Worm (Caenorhabditis elegans) whole organism, young adult: Measurements from ENCODE around the gene bgnt-1.3.

ENCODE experiments used
- B0019.2 ChIP-seq: fragments of 200-800 bp; sonication (Bioruptor generic); conservative IDR thresholded peaks from 2 replicates; pipeline ENCODE4 v1.3.6; 2022; ENCODE audit warnings: missing genetic modification reagents, missing genetic modification characterization, missing compliant biosample characterization
- B0261.1 ChIP-seq: sonication (generic microtip); optimal IDR thresholded peaks from 2 replicates; lab custom pipeline; 2016; ENCODE audit warnings: mild to moderate bottlenecking, missing genetic modification characterization, moderate library complexity, missing compliant biosample characterization
- B0336.3 ChIP-seq: fragments of 200-800 bp; sonication (Bioruptor generic); IDR thresholded peaks from 2 replicates; pipeline ENCODE4 v1.3.6; 2022; ENCODE audit warnings: missing genetic modification characterization, missing compliant biosample characterization
- C06A6.2 ChIP-seq: fragments of 200-800 bp; sonication (Bioruptor generic); conservative IDR thresholded peaks from 2 replicates; pipeline ENCODE4 v1.3.6; 2022; ENCODE audit warnings: missing genetic modification characterization, missing compliant biosample characterization
- F22D6.2 ChIP-seq: sonication (generic microtip); optimal IDR thresholded peaks from 2 replicates; lab custom pipeline; 2016; ENCODE audit warnings: mild to moderate bottlenecking, missing genetic modification characterization, missing compliant biosample characterization
- F39B2.1 ChIP-seq: fragments of 200-800 bp; sonication (Bioruptor generic); IDR thresholded peaks from 2 replicates; pipeline ENCODE4 v1.3.6; 2022; ENCODE audit warnings: missing genetic modification reagents, missing genetic modification characterization, missing compliant biosample characterization
- F49E8.2 ChIP-seq: sonication (generic microtip); optimal IDR thresholded peaks from 3 replicates; lab custom pipeline; 2017; ENCODE audit warnings: missing genetic modification characterization, mild to moderate bottlenecking, missing compliant biosample characterization, antibody characterized with exemption, moderate library complexity; ENCODE audit not compliant: insufficient read depth
- F55B11.4 ChIP-seq: sonication (generic microtip); optimal IDR thresholded peaks from 2 replicates; lab custom pipeline; 2016; ENCODE audit warnings: missing compliant biosample characterization, missing genetic modification characterization, borderline replicate concordance; ENCODE audit not compliant: insufficient read depth
- K11D2.4 ChIP-seq: fragments of 200-800 bp; sonication (Bioruptor generic); IDR thresholded peaks from 2 replicates; pipeline ENCODE4 v1.3.6; 2022; ENCODE audit warnings: missing genetic modification reagents, missing genetic modification characterization, missing compliant biosample characterization
- K12H6.12 ChIP-seq: fragments of 200-800 bp; sonication (Bioruptor generic); optimal IDR thresholded peaks from 2 replicates; lab custom pipeline; 2018; ENCODE audit warnings: mild to moderate bottlenecking, missing genetic modification characterization, missing compliant biosample characterization
- T26A5.8 ChIP-seq: sonication (generic microtip); optimal IDR thresholded peaks from 2 replicates; lab custom pipeline; 2016; ENCODE audit warnings: missing genetic modification characterization, missing compliant biosample characterization
- Y53G8AR.9 ChIP-seq: fragments of 200-800 bp; sonication (Bioruptor generic); conservative IDR thresholded peaks from 2 replicates; pipeline ENCODE4 v1.3.6; 2022; ENCODE audit warnings: missing genetic modification reagents, missing genetic modification characterization, missing compliant biosample characterization
- Y56A3A.18 ChIP-seq: fragments of 200-800 bp; sonication (Bioruptor generic); IDR thresholded peaks from 2 replicates; pipeline ENCODE4 v1.3.6; 2022; ENCODE audit warnings: missing genetic modification reagents, missing genetic modification characterization, missing compliant biosample characterization
- Y95B8A.8 ChIP-seq: fragments of 200-800 bp; sonication (Bioruptor generic); IDR thresholded peaks from 2 replicates; pipeline ENCODE4 v1.3.6; 2022; ENCODE audit warnings: missing genetic modification reagents, missing genetic modification characterization, missing compliant biosample characterization
- ama-1 ChIP-seq, 3 experiments: fragments of 150-350 bp in 1 of 3; sonication (generic microtip) in 2 of 3; optimal IDR thresholded peaks; 2 replicates each; lab custom pipeline; 2014 to 2018; ENCODE audit warnings: missing biosample characterization in 2 of 3, missing genetic modification characterization in 2 of 3, missing genetic modification reagents in 2 of 3
- aptf-2 ChIP-seq: fragments of 200-800 bp; sonication (Bioruptor generic); conservative IDR thresholded peaks from 2 replicates; pipeline ENCODE4 v1.3.6; 2022; ENCODE audit warnings: missing genetic modification reagents, missing genetic modification characterization, missing compliant biosample characterization
- athp-1 ChIP-seq: sonication (generic microtip); optimal IDR thresholded peaks from 2 replicates; lab custom pipeline; 2017; ENCODE audit warnings: mild to moderate bottlenecking, missing genetic modification characterization, missing compliant biosample characterization
- cebp-2 ChIP-seq: fragments of 200-800 bp; sonication (Bioruptor generic); IDR thresholded peaks from 2 replicates; pipeline ENCODE4 v1.3.6; 2022; ENCODE audit warnings: missing genetic modification characterization, missing compliant biosample characterization
- ceh-27 ChIP-seq: fragments of 200-800 bp; sonication (Bioruptor generic); optimal IDR thresholded peaks from 2 replicates; lab custom pipeline; 2018; ENCODE audit warnings: mild to moderate bottlenecking, missing genetic modification characterization, moderate library complexity, missing compliant biosample characterization
- ceh-91 ChIP-seq: fragments of 200-800 bp; sonication (Bioruptor generic); IDR thresholded peaks from 2 replicates; pipeline ENCODE4 v1.3.6; 2022; ENCODE audit warnings: missing genetic modification reagents, missing genetic modification characterization, missing compliant biosample characterization
- dpff-1 ChIP-seq: sonication (generic microtip); optimal IDR thresholded peaks from 2 replicates; lab custom pipeline; 2017; ENCODE audit warnings: mild to moderate bottlenecking, missing genetic modification characterization, missing compliant biosample characterization
- efl-1 ChIP-seq: fragments of 150-350 bp; optimal IDR thresholded peaks from 2 replicates; lab custom pipeline; 2014; ENCODE audit warnings: missing biosample characterization, missing genetic modification reagents, missing genetic modification characterization
- egrh-3 ChIP-seq: fragments of 200-800 bp; sonication (Bioruptor generic); IDR thresholded peaks from 2 replicates; pipeline ENCODE4 v1.3.6; 2022; ENCODE audit warnings: missing genetic modification reagents, missing genetic modification characterization, missing compliant biosample characterization
- ets-4 ChIP-seq: fragments of 200-800 bp; sonication (Bioruptor generic); optimal IDR thresholded peaks from 2 replicates; lab custom pipeline; 2018; ENCODE audit warnings: mild to moderate bottlenecking, missing genetic modification characterization, missing compliant biosample characterization
- him-1 ChIP-seq: sonication (generic microtip); optimal IDR thresholded peaks from 2 replicates; lab custom pipeline; 2016; ENCODE audit warnings: missing genotype, missing genetic modification reagents, missing genetic modification characterization, missing compliant biosample characterization
- hrde-1 ChIP-seq: sonication (generic microtip); optimal IDR thresholded peaks from 2 replicates; lab custom pipeline; 2016; ENCODE audit warnings: missing genetic modification characterization, mild to moderate bottlenecking, missing compliant biosample characterization, moderate library complexity, missing genotype, missing genetic modification reagents, borderline replicate concordance
- hsf-1 ChIP-seq: fragments of 200-800 bp; sonication (Bioruptor generic); IDR thresholded peaks from 2 replicates; pipeline ENCODE4 v1.3.6; 2022; ENCODE audit warnings: missing genetic modification reagents, missing genetic modification characterization, missing compliant biosample characterization
- let-526 ChIP-seq: fragments of 200-800 bp; sonication (Bioruptor generic); IDR thresholded peaks from 2 replicates; pipeline ENCODE4 v1.3.6; 2022; ENCODE audit warnings: missing genetic modification reagents, missing genetic modification characterization, missing compliant biosample characterization
- lin-54 ChIP-seq: fragments of 200-800 bp; sonication (Bioruptor generic); optimal IDR thresholded peaks from 2 replicates; lab custom pipeline; 2018; ENCODE audit warnings: mild to moderate bottlenecking, missing genetic modification characterization, missing compliant biosample characterization
- madf-10 ChIP-seq: sonication (generic microtip); optimal IDR thresholded peaks from 2 replicates; lab custom pipeline; 2016; ENCODE audit warnings: mild to moderate bottlenecking, missing genetic modification characterization, missing compliant biosample characterization
- madf-3 ChIP-seq: fragments of 200-800 bp; sonication (Bioruptor generic); IDR thresholded peaks from 2 replicates; pipeline ENCODE4 v1.3.6; 2022; ENCODE audit warnings: missing genetic modification reagents, missing genetic modification characterization, missing compliant biosample characterization
- mcd-1 ChIP-seq: fragments of 200-800 bp; sonication (Bioruptor generic); IDR thresholded peaks from 2 replicates; pipeline ENCODE4 v1.3.6; 2022; ENCODE audit warnings: missing genetic modification reagents, missing genetic modification characterization, missing compliant biosample characterization
- mxl-1 ChIP-seq: sonication (generic microtip); optimal IDR thresholded peaks from 2 replicates; lab custom pipeline; 2016; ENCODE audit warnings: missing genetic modification characterization, missing compliant biosample characterization
- pbrm-1 ChIP-seq: fragments of 200-800 bp; sonication (Bioruptor generic); IDR thresholded peaks from 2 replicates; pipeline ENCODE4 v1.3.6; 2022; ENCODE audit warnings: missing genetic modification reagents, missing genetic modification characterization, missing compliant biosample characterization
- rcor-1 ChIP-seq: fragments of 200-800 bp; sonication (Bioruptor generic); IDR thresholded peaks from 2 replicates; pipeline ENCODE4 v1.3.6; 2022; ENCODE audit warnings: missing genetic modification reagents, missing genetic modification characterization, missing compliant biosample characterization
- repo-1 ChIP-seq: sonication (generic microtip); optimal IDR thresholded peaks from 2 replicates; lab custom pipeline; 2017; ENCODE audit warnings: mild to moderate bottlenecking, missing genetic modification characterization, missing compliant biosample characterization
- rpc-1 ChIP-seq, 2 experiments: fragments of 150-350 bp in 1 of 2; sonication (generic microtip) in 1 of 2; optimal IDR thresholded peaks; 2 replicates each; lab custom pipeline; 2014 to 2018; ENCODE audit warnings: missing biosample characterization in 1 of 2, missing genetic modification characterization in 1 of 2, missing genetic modification reagents in 1 of 2, missing genotype in 1 of 2
- sea-2 ChIP-seq: fragments of 200-800 bp; sonication (Bioruptor generic); IDR thresholded peaks from 2 replicates; pipeline ENCODE4 v1.3.6; 2022; ENCODE audit warnings: missing genetic modification characterization, missing compliant biosample characterization
- snpc-1.3 ChIP-seq: sonication (generic microtip); optimal IDR thresholded peaks from 2 replicates; lab custom pipeline; 2017; ENCODE audit warnings: missing genetic modification characterization, mild to moderate bottlenecking, missing compliant biosample characterization, antibody characterized with exemption, moderate library complexity, missing genotype, missing genetic modification reagents; ENCODE audit not compliant: insufficient read depth
- snpc-3.4 ChIP-seq: sonication (generic microtip); optimal IDR thresholded peaks from 2 replicates; lab custom pipeline; 2017; ENCODE audit warnings: missing genetic modification characterization, mild to moderate bottlenecking, missing compliant biosample characterization, antibody characterized with exemption, moderate library complexity, missing genotype, missing genetic modification reagents
- sptf-2 ChIP-seq: fragments of 200-800 bp; sonication (Bioruptor generic); optimal IDR thresholded peaks from 2 replicates; lab custom pipeline; 2018; ENCODE audit warnings: mild to moderate bottlenecking, missing genetic modification characterization, missing compliant biosample characterization
- tbp1 ChIP-seq: fragments of 200-800 bp; sonication (Bioruptor generic); optimal IDR thresholded peaks from 2 replicates; lab custom pipeline; 2018; ENCODE audit warnings: mild to moderate bottlenecking, missing genetic modification characterization, missing compliant biosample characterization
- tlf-1 ChIP-seq: fragments of 200-800 bp; sonication (Bioruptor generic); optimal IDR thresholded peaks from 2 replicates; lab custom pipeline; 2018; ENCODE audit warnings: mild to moderate bottlenecking, missing genetic modification characterization, missing compliant biosample characterization
- ztf-26 ChIP-seq: sonication (generic microtip); optimal IDR thresholded peaks from 2 replicates; lab custom pipeline; 2017; ENCODE audit warnings: missing genetic modification characterization, missing compliant biosample characterization
- ztf-3 ChIP-seq: fragments of 200-800 bp; sonication (Bioruptor generic); optimal IDR thresholded peaks from 2 replicates; lab custom pipeline; 2018; ENCODE audit warnings: mild to moderate bottlenecking, missing genetic modification characterization, missing compliant biosample characterization

bgnt-1.3 gene

DNA sequence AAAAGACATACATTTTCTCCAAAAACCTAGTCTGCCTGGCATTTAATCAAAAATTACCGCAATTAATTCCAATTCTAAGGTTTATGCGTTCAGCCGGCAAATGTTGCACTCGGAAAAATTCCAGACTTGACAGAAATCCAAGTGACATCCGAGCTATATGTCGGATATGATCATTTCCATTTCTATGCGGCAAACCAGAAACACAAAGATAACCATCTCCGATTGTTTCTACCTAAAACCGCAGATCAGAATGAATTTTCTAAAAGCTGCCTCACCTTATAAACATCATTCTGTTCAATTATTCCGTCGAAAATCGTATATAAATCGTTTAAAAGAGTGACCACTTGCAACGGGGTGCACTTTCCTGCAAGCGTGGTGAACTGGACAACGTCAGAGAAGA is 7.2 kb downstream of the bgnt-1.3 start:
- TF ChIP-seq lin-54 (GFP tag; lab: Kevin White, UChicago): no peak
- TF ChIP-seq K11D2.4: no peak
- no peak for TF ChIP-seq F55B11.4 (tag; lab: Kevin White, UChicago)
- no peak for TF ChIP-seq T26A5.8 (tag; lab: Kevin White, UChicago)
- no peak for TF ChIP-seq snpc-3.4
- no peak for TF ChIP-seq efl-1 (GFP tag; lab: Kevin White, UChicago)
- TF ChIP-seq ceh-91 (GFP tag; lab: Robert Waterston, UW): no peak
- TF ChIP-seq cebp-2: no peak
- TF ChIP-seq let-526 (GFP tag; lab: Robert Waterston, UW): no peak
- no peak for TF ChIP-seq ets-4 (GFP tag; lab: Kevin White, UChicago)
- no peak for TF ChIP-seq egrh-3

DNA sequence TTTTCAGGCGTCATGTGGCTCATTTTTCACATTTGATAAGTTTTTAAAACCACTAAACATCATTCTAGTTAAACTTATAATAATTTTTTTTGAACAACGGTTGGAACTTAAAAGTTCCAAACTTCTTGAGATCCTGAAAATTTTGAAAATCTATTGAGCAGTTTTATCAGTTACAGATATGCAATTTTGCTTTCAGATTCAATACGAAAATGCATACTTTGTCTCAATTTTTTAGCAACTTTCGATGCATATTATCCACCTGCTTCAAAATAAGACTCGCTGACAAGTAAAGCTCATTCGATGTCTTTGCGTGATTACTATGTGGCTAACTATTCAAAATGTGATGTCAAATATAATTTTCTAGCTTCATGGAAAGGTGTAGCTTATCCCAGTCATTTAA is 9.7 kb downstream of the bgnt-1.3 start, which contains the start of gene srh-95:
Gene srh-95, plus strand, starts transcription at position 301 of the 400 bp plus-strand sequence.
- TF ChIP-seq Y95B8A.8 (GFP tag; lab: Robert Waterston, UW): no peak
- no peak for TF ChIP-seq ztf-26

DNA sequence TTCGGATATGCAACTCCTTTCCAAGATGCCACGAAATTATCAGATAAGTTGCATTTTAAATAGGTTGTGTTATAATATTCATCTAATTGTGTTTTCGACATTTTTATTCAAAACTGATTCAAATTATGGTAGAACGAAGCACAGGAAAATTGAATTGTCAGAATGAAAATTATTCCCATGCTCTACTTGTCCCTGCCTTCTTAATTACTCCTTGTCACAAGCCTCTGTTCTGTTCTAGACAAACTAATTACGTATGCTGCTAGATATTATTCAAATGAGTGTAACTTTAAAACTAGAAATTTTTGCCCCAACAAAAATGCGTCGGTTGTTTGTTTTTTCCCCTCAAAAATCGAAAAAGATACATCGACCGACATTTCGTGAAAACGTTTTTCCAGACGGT is 12.2 kb downstream of the bgnt-1.3 start, which contains the start of gene srh-104:
Gene srh-104, minus strand, starts transcription at position 101 of the 400 bp plus-strand sequence.
- TF ChIP-seq tbp1 (no peak), mxl-1 (tag; lab: Kevin White, UChicago) (no peak), B0261.1 (tag; lab: Kevin White, UChicago) (no peak), hsf-1 (GFP tag; lab: Robert Waterston, UW) (no peak), athp-1 (no peak), repo-1 (tag; lab: Kevin White, UChicago) (no peak), hrde-1 (tag; lab: Kevin White, UChicago) (no peak), ztf-3 (GFP tag; lab: Kevin White, UChicago) (no peak), dpff-1 (tag; lab: Kevin White, UChicago) (no peak), sea-2 (no peak), F49E8.2 (tag; lab: Kevin White, UChicago) (no peak), sptf-2 (GFP tag; lab: Kevin White, UChicago) (no peak), tlf-1 (no peak), B0019.2 (GFP tag; lab: Robert Waterston, UW) (no peak), C06A6.2 (GFP tag; lab: Robert Waterston, UW) (no peak), rcor-1 (GFP tag; lab: Robert Waterston, UW) (no peak)

DNA sequence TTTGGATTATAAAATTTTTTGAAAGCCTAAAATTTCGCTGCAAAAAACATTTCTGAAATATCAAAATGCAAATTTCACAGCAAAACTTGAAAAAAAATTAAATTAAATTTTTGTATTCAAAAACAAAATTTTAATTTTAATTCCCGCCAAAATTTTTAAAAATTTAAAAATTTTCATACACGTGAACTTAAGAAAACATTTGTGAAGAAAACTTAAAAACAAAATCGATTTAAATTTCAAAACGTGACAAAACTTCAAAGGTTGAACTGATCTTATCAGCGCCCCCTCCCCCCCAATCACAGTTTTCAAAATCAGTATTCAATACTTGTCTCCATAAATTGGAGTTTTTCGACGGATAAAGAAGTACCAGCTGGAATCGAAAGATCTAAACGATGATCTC is 19.1 kb downstream of the bgnt-1.3 start, which contains the start of gene F21H7.5:
Gene F21H7.5, plus strand, starts transcription at position 301 of the 400 bp plus-strand sequence.
- no peak for TF ChIP-seq Y56A3A.18 (GFP tag; lab: Robert Waterston, UW)
- TF ChIP-seq F22D6.2 (tag; lab: Kevin White, UChicago): no peak
- TF ChIP-seq madf-10 (tag; lab: Kevin White, UChicago): no peak
- TF ChIP-seq rpc-1 (optimal IDR thresholded peaks at IDR 0.05; lab: Kevin White, UChicago): no peak
- TF ChIP-seq rpc-1 (tag; optimal IDR thresholded peaks at IDR 0.05; lab: Kevin White, UChicago): no peak
- TF ChIP-seq ama-1 (optimal IDR thresholded peaks at IDR 0.05; lab: Kevin White, UChicago): no peak
- no peak for TF ChIP-seq ama-1 (GFP tag; optimal IDR thresholded peaks at IDR 0.05; lab: Kevin White, UChicago)
- no peak for TF ChIP-seq aptf-2 (GFP tag; lab: Robert Waterston, UW)
- no peak for TF ChIP-seq ceh-27
- TF ChIP-seq B0336.3 (GFP tag; lab: Robert Waterston, UW): no peak
- no peak for TF ChIP-seq snpc-1.3 (tag; lab: Kevin White, UChicago)
- no peak for TF ChIP-seq madf-3 (GFP tag; lab: Robert Waterston, UW)
- no peak for TF ChIP-seq him-1 (tag; lab: Kevin White, UChicago)
- no peak for TF ChIP-seq egrh-3
- no peak for TF ChIP-seq K12H6.12 (tag; lab: Kevin White, UChicago)
- TF ChIP-seq mcd-1 (GFP tag; lab: Robert Waterston, UW): no peak
- no peak for TF ChIP-seq Y53G8AR.9 (GFP tag; lab: Robert Waterston, UW)
- no peak for TF ChIP-seq F39B2.1 (GFP tag; lab: Robert Waterston, UW)
- TF ChIP-seq C06A6.2 (GFP tag; lab: Robert Waterston, UW): no peak
- no peak for TF ChIP-seq pbrm-1 (GFP tag; lab: Robert Waterston, UW)
